Worm (Caenorhabditis elegans): ENCODE measurements around the gene cyn-2.

Gene cyn-2

ce11 chrIII:13722387-13723122 lies 30.1 kb downstream of the cyn-2 start (continued):
- no peak for TF ChIP-seq cebp-1 (GFP tag; IDR thresholded peaks at IDR 0.05)
- peak; percentile 28 for TF ChIP-seq cebp-1 (tag; optimal IDR thresholded peaks at IDR 0.05)
- TF ChIP-seq tlf-1 (GFP tag; optimal IDR thresholded peaks at IDR 0.05), result no peak
- no peak for TF ChIP-seq ztf-3 (GFP tag; optimal IDR thresholded peaks at IDR 0.05)
- TF ChIP-seq snpc-1.1 (tag; optimal IDR thresholded peaks at IDR 0.05; ENCODE audit: insufficient read depth), result no peak
- no peak for TF ChIP-seq cebp-2 (GFP tag; IDR thresholded peaks at IDR 0.05)
- TF ChIP-seq egl-44 (GFP tag; IDR thresholded peaks at IDR 0.05), result no peak
- no peak for TF ChIP-seq nfya-2 (GFP tag; IDR thresholded peaks at IDR 0.05)
- TF ChIP-seq zim-3 (tag; optimal IDR thresholded peaks at IDR 0.05), result no peak
- TF ChIP-seq ceh-27 (GFP tag; optimal IDR thresholded peaks at IDR 0.05), result no peak
- TF ChIP-seq nfya-1 (tag; optimal IDR thresholded peaks at IDR 0.05; ENCODE audit: borderline replicate concordance, insufficient read depth), result no peak
- TF ChIP-seq C17E4.6 (GFP tag; IDR thresholded peaks at IDR 0.05), result no peak

ce11 chrIII:13724018-13724892 lies 31.8 kb downstream of the cyn-2 start:
- TF ChIP-seq egrh-3 (GFP tag; IDR thresholded peaks at IDR 0.05) (no peak), ceh-100 (GFP tag; IDR thresholded peaks at IDR 0.05) (0 out of 2 replicates have a peak, but pooled peaks have one; percentile 16), zim-3 (tag; optimal IDR thresholded peaks at IDR 0.05) (peak; percentile 37), Y67H2A.10 (GFP tag; conservative IDR thresholded peaks at IDR 0.05) (no peak), him-1 (tag; optimal IDR thresholded peaks at IDR 0.05) (peak; percentile 88), F49E8.2 (tag; optimal IDR thresholded peaks at IDR 0.05; ENCODE audit: insufficient read depth) (no peak), dox-1 (GFP tag; IDR thresholded peaks at IDR 0.05) (0 out of 2 replicates have a peak, but pooled peaks have one; percentile 5), nfyb-1 (GFP tag; IDR thresholded peaks at IDR 0.05) (peak; percentile 60; the same call in 1 of the 2 replicates), ama-1 (optimal IDR thresholded peaks at IDR 0.05) (peak; percentile 8), ama-1 (GFP tag; optimal IDR thresholded peaks at IDR 0.05) (no peak), lsl-1 (GFP tag; optimal IDR thresholded peaks at IDR 0.05) (no peak), K12H6.12 (tag; optimal IDR thresholded peaks at IDR 0.05) (peak; percentile 42), nhr-90 (tag; optimal IDR thresholded peaks at IDR 0.05) (no peak), lin-26 (GFP tag; IDR thresholded peaks at IDR 0.05) (no peak)

ce11 chrIII:13729760-13730159 lies 37.3 kb downstream of the cyn-2 start:
- no peak for TF ChIP-seq attf-3 (GFP tag; conservative IDR thresholded peaks at IDR 0.05)
- no peak for TF ChIP-seq ama-1 (optimal IDR thresholded peaks at IDR 0.05)
- TF ChIP-seq ama-1 (GFP tag; optimal IDR thresholded peaks at IDR 0.05), result no peak
- TF ChIP-seq bed-1 (GFP tag; IDR thresholded peaks at IDR 0.05), result no peak
- TF ChIP-seq madf-3 (GFP tag; IDR thresholded peaks at IDR 0.05), result no peak
- TF ChIP-seq tlf-1 (GFP tag; optimal IDR thresholded peaks at IDR 0.05), result no peak

- TF ChIP-seq lin-35 (GFP tag; optimal IDR thresholded peaks at IDR 0.05) (no peak), ceh-100 (GFP tag; IDR thresholded peaks at IDR 0.05) (no peak), madf-8 (GFP tag; conservative IDR thresholded peaks at IDR 0.05) (no peak), D2030.7 (GFP tag; IDR thresholded peaks at IDR 0.05) (no peak)
These were observed 39.1 kb downstream of the cyn-2 start, which contains the start of gene W06F12.2 for ce11 chrIII:13731589-13731988. W06F12.2 (minus strand) TSS chrIII:13731689.
